Worm (Caenorhabditis elegans) whole organism, young adult: Measurements from ENCODE around the gene mec-10.

Experiments
- B0019.2 ChIP-seq: fragments of 200-800 bp; sonication (Bioruptor generic); conservative IDR thresholded peaks from 2 replicates; pipeline ENCODE4 v1.3.6; 2022; ENCODE audit warnings: missing genetic modification reagents, missing genetic modification characterization, missing compliant biosample characterization
- Y56A3A.18 ChIP-seq: fragments of 200-800 bp; sonication (Bioruptor generic); IDR thresholded peaks from 2 replicates; pipeline ENCODE4 v1.3.6; 2022; ENCODE audit warnings: missing genetic modification reagents, missing genetic modification characterization, missing compliant biosample characterization
- akir-1 ChIP-seq: fragments of 200-800 bp; sonication (Bioruptor generic); optimal IDR thresholded peaks from 2 replicates; lab custom pipeline; 2018; ENCODE audit warnings: mild to moderate bottlenecking, missing genetic modification characterization, moderate library complexity, missing compliant biosample characterization
- ama-1 ChIP-seq, 3 experiments: fragments of 150-350 bp in 1 of 3; sonication (generic microtip) in 2 of 3; optimal IDR thresholded peaks; 2 replicates each; lab custom pipeline; 2014 to 2018; ENCODE audit warnings: missing biosample characterization in 2 of 3, missing genetic modification characterization in 2 of 3, missing genetic modification reagents in 2 of 3
- aptf-3 ChIP-seq: fragments of 200-800 bp; sonication (Bioruptor generic); IDR thresholded peaks from 2 replicates; pipeline ENCODE4 v1.3.6; 2022; ENCODE audit warnings: missing genetic modification characterization, missing compliant biosample characterization
- atf-7 ChIP-seq: sonication (generic microtip); optimal IDR thresholded peaks from 2 replicates; lab custom pipeline; 2017; ENCODE audit warnings: mild to moderate bottlenecking, missing genetic modification characterization, missing compliant biosample characterization
- efl-1 ChIP-seq: fragments of 150-350 bp; optimal IDR thresholded peaks from 2 replicates; lab custom pipeline; 2014; ENCODE audit warnings: missing biosample characterization, missing genetic modification reagents, missing genetic modification characterization
- gei-17 ChIP-seq: fragments of 200-800 bp; sonication (Bioruptor generic); optimal IDR thresholded peaks from 2 replicates; lab custom pipeline; 2018; ENCODE audit warnings: mild to moderate bottlenecking, missing genetic modification characterization, missing compliant biosample characterization
- lin-40 ChIP-seq: sonication (generic microtip); optimal IDR thresholded peaks from 2 replicates; lab custom pipeline; 2016; ENCODE audit warnings: missing genetic modification characterization, mild to moderate bottlenecking, missing compliant biosample characterization, missing genotype, missing genetic modification reagents
- lin-54 ChIP-seq: fragments of 200-800 bp; sonication (Bioruptor generic); optimal IDR thresholded peaks from 2 replicates; lab custom pipeline; 2018; ENCODE audit warnings: mild to moderate bottlenecking, missing genetic modification characterization, missing compliant biosample characterization
- lsl-1 ChIP-seq: fragments of 200-800 bp; sonication (Bioruptor generic); optimal IDR thresholded peaks from 2 replicates; lab custom pipeline; 2018; ENCODE audit warnings: mild to moderate bottlenecking, missing genetic modification characterization, moderate library complexity, missing compliant biosample characterization
- nhr-90 ChIP-seq: sonication (generic microtip); optimal IDR thresholded peaks from 2 replicates; lab custom pipeline; 2016; ENCODE audit warnings: missing genotype, mild to moderate bottlenecking, missing genetic modification characterization, missing compliant biosample characterization
- unc-130 ChIP-seq: sonication (generic microtip); optimal IDR thresholded peaks from 2 replicates; lab custom pipeline; 2016; ENCODE audit warnings: missing genetic modification reagents, missing genetic modification characterization, missing compliant biosample characterization
- ztf-22 ChIP-seq: fragments of 200-800 bp; sonication (Bioruptor generic); optimal IDR thresholded peaks from 2 replicates; lab custom pipeline; 2018; ENCODE audit warnings: mild to moderate bottlenecking, missing genetic modification characterization, moderate library complexity, missing compliant biosample characterization

DNA sequence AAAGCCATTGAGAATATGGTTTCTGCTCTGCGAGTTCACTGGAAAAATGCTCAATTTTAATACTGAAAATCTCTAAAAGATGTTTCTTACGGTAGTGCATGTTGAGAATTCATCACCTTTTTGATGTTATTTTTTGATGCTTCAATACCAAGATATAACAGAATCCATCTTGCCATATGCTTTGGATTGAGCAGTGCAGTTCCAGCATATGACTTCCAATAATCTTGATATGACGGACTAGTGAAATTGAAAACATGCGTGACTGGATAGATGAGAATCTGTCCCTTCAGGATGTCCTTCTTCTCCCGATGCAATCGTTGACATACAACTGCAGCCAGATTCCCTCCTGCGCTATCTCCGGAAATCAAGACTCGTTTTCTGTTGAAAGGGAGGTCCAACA, 9.2 kb downstream of the mec-10 start:
- TF ChIP-seq ztf-22 (no peak), lin-54 (GFP tag; lab: Kevin White, UChicago) (no peak), B0019.2 (GFP tag; lab: Robert Waterston, UW) (no peak), gei-17 (GFP tag; lab: Kevin White, UChicago) (no peak), Y56A3A.18 (GFP tag; lab: Robert Waterston, UW) (no peak), nhr-90 (tag; lab: Kevin White, UChicago) (no peak), efl-1 (no peak), aptf-3 (GFP tag; lab: Robert Waterston, UW) (no peak), unc-130 (GFP tag; lab: Kevin White, UChicago) (no peak), ama-1 (optimal IDR thresholded peaks at IDR 0.05; lab: Kevin White, UChicago) (no peak), ama-1 (GFP tag; optimal IDR thresholded peaks at IDR 0.05; lab: Kevin White, UChicago) (no peak), lin-40 (tag; lab: Kevin White, UChicago) (no peak), atf-7 (tag; lab: Kevin White, UChicago) (no peak), akir-1 (GFP tag; lab: Kevin White, UChicago) (no peak), lsl-1 (no peak)
